Fruit fly (Drosophila melanogaster) whole organism, wandering third instar larva: ENCODE data around the gene Pvf3.
A peak's percentile ranks its signal among the peaks of the same experiment; 100 is the strongest.

Experiments
- Abd-B ChIP-seq: fragments of >200 bp; optimal IDR thresholded peaks from 2 replicates; lab custom pipeline; 2017; ENCODE audit warnings: missing biosample characterization, missing genetic modification characterization
- CG32264 ChIP-seq: fragments of 200-800 bp; sonication (Bioruptor generic); optimal IDR thresholded peaks from 2 replicates; lab custom pipeline; 2016; ENCODE audit warnings: missing biosample characterization, missing genetic modification characterization
- CG9705 ChIP-seq: fragments of 200-800 bp; sonication (Bioruptor generic); optimal IDR thresholded peaks from 2 replicates; lab custom pipeline; 2018; ENCODE audit warnings: missing biosample characterization, mild to moderate bottlenecking, missing genetic modification characterization
- CrebA ChIP-seq: fragments of 200-800 bp; sonication (Bioruptor generic); optimal IDR thresholded peaks from 2 replicates; lab custom pipeline; 2016; ENCODE audit warnings: missing biosample characterization, mild to moderate bottlenecking, missing genetic modification characterization, borderline replicate concordance
- Dfd ChIP-seq: fragments of >200 bp; optimal IDR thresholded peaks from 2 replicates; lab custom pipeline; 2017; ENCODE audit warnings: missing biosample characterization, missing genetic modification characterization
- Dif ChIP-seq: fragments of 200-275, 200-300 bp; sonication (Bioruptor generic); optimal IDR thresholded peaks from 2 replicates; lab custom pipeline; 2018; ENCODE audit warnings: missing biosample characterization, missing genetic modification characterization; ENCODE audit not compliant: partially characterized antibody
- GATAd ChIP-seq: sonication (Bioruptor generic); optimal IDR thresholded peaks from 2 replicates; lab custom pipeline; 2016; ENCODE audit warnings: missing biosample characterization, missing genetic modification characterization
- HLH106 ChIP-seq: fragments of 200-800 bp; optimal IDR thresholded peaks from 3 replicates; lab custom pipeline; 2019; ENCODE audit warnings: missing biosample characterization, mild to moderate bottlenecking, missing genetic modification characterization, moderate library complexity
- Hnf4 ChIP-seq: fragments of 200-800 bp; sonication (Bioruptor generic); optimal IDR thresholded peaks from 2 replicates; lab custom pipeline; 2016; ENCODE audit warnings: missing biosample characterization, mild to moderate bottlenecking, missing genetic modification characterization
- Hr78 ChIP-seq: fragments of >200 bp; optimal IDR thresholded peaks from 2 replicates; lab custom pipeline; 2017; ENCODE audit warnings: missing biosample characterization, missing genetic modification characterization
- Hr83 ChIP-seq: fragments of 200-300 bp; sonication (Bioruptor generic); optimal IDR thresholded peaks from 2 replicates; lab custom pipeline; 2016; ENCODE audit warnings: missing biosample characterization, mild to moderate bottlenecking, missing genetic modification characterization, moderate library complexity; ENCODE audit not compliant: poor library complexity, severe bottlenecking
- Jra ChIP-seq: sonication (Bioruptor generic); optimal IDR thresholded peaks from 2 replicates; lab custom pipeline; 2016; ENCODE audit warnings: missing biosample characterization, missing genetic modification characterization
- Mio ChIP-seq: sonication (Bioruptor generic); optimal IDR thresholded peaks from 2 replicates; lab custom pipeline; 2016; ENCODE audit warnings: missing biosample characterization, missing genetic modification characterization
- Myc ChIP-seq: fragments of >200 bp; optimal IDR thresholded peaks from 2 replicates; lab custom pipeline; 2017
- N ChIP-seq: fragments of >200 bp; optimal IDR thresholded peaks from 2 replicates; lab custom pipeline; 2018; ENCODE audit warnings: missing biosample characterization, missing external identifiers, missing genetic modification characterization
- OdsH ChIP-seq: fragments of 200-800 bp; sonication (Bioruptor generic); optimal IDR thresholded peaks from 2 replicates; lab custom pipeline; 2016; ENCODE audit warnings: missing biosample characterization, mild to moderate bottlenecking, missing genetic modification characterization
- Rel ChIP-seq, 2 experiments: fragments of 200-800 bp; sonication (Bioruptor generic) in 1 of 2; optimal IDR thresholded peaks; 2 replicates in 1 of 2; 3 replicates in 1 of 2; lab custom pipeline; 2016 to 2019; ENCODE audit warnings: mild to moderate bottlenecking in 2 of 2, missing biosample characterization in 2 of 2, missing genetic modification characterization in 2 of 2, moderate library complexity in 1 of 2
- Sp1 ChIP-seq: fragments of 200-800 bp; sonication (Bioruptor generic); optimal IDR thresholded peaks from 3 replicates; lab custom pipeline; 2019; ENCODE audit warnings: missing biosample characterization, mild to moderate bottlenecking, missing genetic modification characterization, moderate library complexity
- Vsx2 ChIP-seq: fragments of 200-300, 225-300 bp; sonication (Bioruptor generic); optimal IDR thresholded peaks from 2 replicates; lab custom pipeline; 2018; ENCODE audit warnings: missing biosample characterization, missing genetic modification characterization; ENCODE audit not compliant: partially characterized antibody
- br ChIP-seq: fragments of 200-800 bp; sonication (Bioruptor generic); optimal IDR thresholded peaks from 2 replicates; lab custom pipeline; 2016; ENCODE audit warnings: missing biosample characterization, missing genetic modification characterization
- brk ChIP-seq: fragments of 200-800 bp; sonication (Bioruptor generic); optimal IDR thresholded peaks from 2 replicates; lab custom pipeline; 2016; ENCODE audit warnings: missing biosample characterization, mild to moderate bottlenecking, missing genetic modification characterization
- dl ChIP-seq, 2 experiments: fragments of 175-275, 200-275 bp in 1 of 2; fragments of 200-275 bp in 1 of 2; sonication (Bioruptor generic); optimal IDR thresholded peaks; lab custom pipeline; 2018; ENCODE audit warnings: mild to moderate bottlenecking in 2 of 2, missing biosample characterization in 2 of 2, missing genetic modification characterization in 2 of 2, moderate library complexity in 2 of 2; ENCODE audit not compliant: partially characterized antibody in 2 of 2, insufficient read depth in 1 of 2
- dmrt93B ChIP-seq: fragments of 200-800 bp; sonication (Bioruptor generic); optimal IDR thresholded peaks from 2 replicates; lab custom pipeline; 2018; ENCODE audit warnings: missing biosample characterization, mild to moderate bottlenecking, missing genetic modification characterization
- dsf ChIP-seq: sonication (Bioruptor generic); optimal IDR thresholded peaks from 2 replicates; lab custom pipeline; 2016; ENCODE audit warnings: missing biosample characterization, missing genetic modification characterization, borderline replicate concordance
- ey ChIP-seq: fragments of 200-800 bp; sonication (Bioruptor generic); optimal IDR thresholded peaks from 2 replicates; lab custom pipeline; 2016; ENCODE audit warnings: missing biosample characterization, missing genetic modification characterization
- foxo ChIP-seq, 2 experiments: fragments of 200-800 bp; sonication (Bioruptor generic); optimal IDR thresholded peaks; 2 replicates in 1 of 2; 3 replicates in 1 of 2; lab custom pipeline; 2016 to 2017; ENCODE audit warnings: missing biosample characterization in 2 of 2, missing genetic modification characterization in 2 of 2
- fru ChIP-seq: fragments of 200-800 bp; sonication (Bioruptor generic); optimal IDR thresholded peaks from 3 replicates; lab custom pipeline; 2016; ENCODE audit warnings: missing biosample characterization, mild to moderate bottlenecking, missing genetic modification characterization
- h ChIP-seq: fragments of 200-800 bp; sonication (Bioruptor generic); optimal IDR thresholded peaks from 3 replicates; lab custom pipeline; 2016; ENCODE audit warnings: missing biosample characterization, mild to moderate bottlenecking, missing genetic modification characterization
- jim ChIP-seq: fragments of 175-275, 200-325 bp; sonication (Bioruptor generic); optimal IDR thresholded peaks from 2 replicates; lab custom pipeline; 2016; ENCODE audit warnings: missing biosample characterization, mild to moderate bottlenecking, missing genetic modification characterization
- lola ChIP-seq: fragments of >200 bp; optimal IDR thresholded peaks from 2 replicates; lab custom pipeline; 2017; ENCODE audit warnings: missing biosample characterization, missing genetic modification characterization
- pan ChIP-seq: fragments of >200 bp; optimal IDR thresholded peaks from 2 replicates; lab custom pipeline; 2017
- psq ChIP-seq: fragments of 200-800 bp; sonication (Bioruptor generic); optimal IDR thresholded peaks from 3 replicates; lab custom pipeline; 2017; ENCODE audit warnings: missing biosample characterization, mild to moderate bottlenecking, missing genetic modification characterization, moderate library complexity
- rgr ChIP-seq: fragments of 200-800 bp; sonication (Bioruptor generic); optimal IDR thresholded peaks from 3 replicates; lab custom pipeline; 2016; ENCODE audit warnings: missing biosample characterization, mild to moderate bottlenecking, missing genetic modification characterization
- sage ChIP-seq: fragments of 200-800 bp; sonication (Bioruptor generic); optimal IDR thresholded peaks from 2 replicates; lab custom pipeline; 2016; ENCODE audit warnings: missing biosample characterization, mild to moderate bottlenecking, missing genetic modification characterization
- sv ChIP-seq: fragments of 200-800 bp; sonication (Bioruptor generic); optimal IDR thresholded peaks from 3 replicates; lab custom pipeline; 2016; ENCODE audit warnings: missing biosample characterization, missing genetic modification characterization
- tai ChIP-seq: sonication (Bioruptor generic); optimal IDR thresholded peaks from 2 replicates; lab custom pipeline; 2016; ENCODE audit warnings: missing biosample characterization, missing genetic modification characterization
- usp ChIP-seq: fragments of >200 bp; optimal IDR thresholded peaks from 2 replicates; lab custom pipeline; 2017; ENCODE audit warnings: missing biosample characterization, missing genetic modification characterization
- woc ChIP-seq: sonication (Bioruptor generic); optimal IDR thresholded peaks from 2 replicates; lab custom pipeline; 2016; ENCODE audit warnings: missing biosample characterization, mild to moderate bottlenecking, missing genetic modification characterization

Gene Pvf3

DNA sequence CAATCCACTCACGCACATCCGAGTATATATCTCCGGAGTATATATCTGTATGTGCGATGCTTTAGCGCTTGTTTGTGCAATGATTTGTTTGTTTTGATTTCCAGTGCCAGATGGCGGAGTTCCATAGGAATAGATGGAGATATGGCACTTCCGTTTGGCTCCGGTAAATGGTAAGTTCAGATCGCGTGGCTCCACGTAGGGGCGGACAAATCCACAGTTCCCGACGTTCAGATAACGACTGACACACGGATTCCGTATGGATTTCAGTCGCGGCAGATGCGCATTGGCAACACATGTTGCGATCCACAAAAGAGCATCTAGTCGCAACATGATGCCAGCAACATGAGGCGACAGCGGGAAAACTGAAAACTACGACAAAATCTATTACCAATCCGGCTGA is at the start of gene Pvf3:
TSS of gene Pvf3 (minus strand) at position 240 of the 400 bp plus-strand sequence.
- TF ChIP-seq dl (GFP tag; optimal IDR thresholded peaks at IDR 0.05; lab: Kevin White, UChicago; ENCODE audit: insufficient read depth in 1 of 2, partially characterized antibody in 2 of 2) (no peak), HLH106 (tag; lab: Kevin White, UChicago) (no peak), tai (no peak), Hr78 (GFP tag; lab: Kevin White, UChicago) (no peak), Hnf4 (no peak), Hr83 (no peak), GATAd (GFP tag; lab: Kevin White, UChicago) (no peak), dsf (no peak), psq (no peak)

DNA sequence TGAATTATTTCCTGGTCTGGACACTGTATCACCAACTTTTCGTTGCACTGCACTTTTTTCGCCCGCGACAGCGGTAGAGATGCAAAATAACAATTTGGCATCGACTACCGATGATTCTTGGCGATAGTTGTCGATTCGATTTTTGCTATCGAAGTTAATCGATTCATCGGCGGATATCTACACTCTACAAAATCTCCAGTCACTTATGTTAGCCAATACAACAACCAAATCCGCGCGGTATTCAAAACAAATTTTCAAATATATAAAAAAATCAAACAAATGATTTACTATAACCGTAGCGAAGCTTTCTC is 46.6 kb upstream of the Pvf3 start, which contains the start of gene CG4502:
TSS of gene CG4502 (minus strand) at position 93 of the 311 bp plus-strand sequence.
- no peak for TF ChIP-seq Dfd (GFP tag; lab: Kevin White, UChicago)
- TF ChIP-seq GATAd (GFP tag; lab: Kevin White, UChicago), result no peak
- no peak for TF ChIP-seq pan (lab: Kevin White, UChicago)
- TF ChIP-seq dl (GFP tag; optimal IDR thresholded peaks at IDR 0.05; lab: Kevin White, UChicago; ENCODE audit: insufficient read depth in 1 of 2, partially characterized antibody in 2 of 2), result no peak
- no peak for TF ChIP-seq Rel (GFP tag; optimal IDR thresholded peaks at IDR 0.05; lab: Kevin White, UChicago)
- TF ChIP-seq Rel (tag; optimal IDR thresholded peaks at IDR 0.05; lab: Kevin White, UChicago), result peak; percentile 89
- no peak for TF ChIP-seq Mio
- TF ChIP-seq OdsH (GFP tag; lab: Kevin White, UChicago), result no peak
- TF ChIP-seq woc (GFP tag; lab: Kevin White, UChicago), result no peak
- TF ChIP-seq usp (GFP tag; lab: Kevin White, UChicago), result no peak
- TF ChIP-seq tai, result peak; percentile 63
- no peak for TF ChIP-seq Abd-B (GFP tag; lab: Kevin White, UChicago)
- no peak for TF ChIP-seq CG32264 (GFP tag; lab: Kevin White, UChicago)
- no peak for TF ChIP-seq Jra (GFP tag; lab: Kevin White, UChicago)
- no peak for TF ChIP-seq sv
- peak; percentile 63 for TF ChIP-seq brk (GFP tag; lab: Kevin White, UChicago)
- no peak for TF ChIP-seq lola (GFP tag; lab: Kevin White, UChicago)
- TF ChIP-seq CG9705 (GFP tag; lab: Kevin White, UChicago), result no peak
- no peak for TF ChIP-seq ey (GFP tag; lab: Kevin White, UChicago)
- TF ChIP-seq CrebA, result peak; percentile 60
- no peak for TF ChIP-seq jim (GFP tag; lab: Kevin White, UChicago)
- no peak for TF ChIP-seq HLH106 (tag; lab: Kevin White, UChicago)
- TF ChIP-seq Myc (lab: Kevin White, UChicago), result peak; percentile 18
- TF ChIP-seq Dif (GFP tag; lab: Kevin White, UChicago), result no peak
- TF ChIP-seq rgr (GFP tag; lab: Kevin White, UChicago), result no peak
- peak; percentile 87 for TF ChIP-seq psq
- no peak for TF ChIP-seq N
- peak; percentile 86 for TF ChIP-seq Hr83
- TF ChIP-seq Hnf4, result peak; percentile 61
- TF ChIP-seq dsf, result no peak
- TF ChIP-seq h (GFP tag; lab: Kevin White, UChicago), result peak; percentile 62
- no peak for TF ChIP-seq Hr78 (GFP tag; lab: Kevin White, UChicago)
- TF ChIP-seq Sp1, result peak; percentile 29
- TF ChIP-seq br (GFP tag; lab: Kevin White, UChicago), result peak; percentile 16
- no peak for TF ChIP-seq sage (GFP tag; lab: Kevin White, UChicago)
- TF ChIP-seq Vsx2 (GFP tag; lab: Kevin White, UChicago), result peak; percentile 41
- TF ChIP-seq dmrt93B (GFP tag; lab: Kevin White, UChicago), result no peak
- TF ChIP-seq foxo (GFP tag; optimal IDR thresholded peaks at IDR 0.05; lab: Kevin White, UChicago), result peak in 1 of 2 experiments; percentile 13
- TF ChIP-seq fru, result peak; percentile 12
